Fruit fly (Drosophila melanogaster): Measurements from ENCODE around the gene CG46383.

Gene CG46383

dm6 chr3R:15973488-15973975 lies 22.8 kb upstream of the CG46383 start (continued):
- TF ChIP-seq CG15073 (GFP tag; optimal IDR thresholded peaks at IDR 0.05): no peak
- TF ChIP-seq Side (GFP tag; optimal IDR thresholded peaks at IDR 0.05): no peak
- TF ChIP-seq sens (GFP tag): peak; percentile 21
- peak; percentile 56 for TF ChIP-seq da (GFP tag; optimal IDR thresholded peaks at IDR 0.05)
- TF ChIP-seq CG7786 (GFP tag; optimal IDR thresholded peaks at IDR 0.05): no peak
- TF ChIP-seq zfh2 (GFP tag; optimal IDR thresholded peaks at IDR 0.05): no peak
- peak; percentile 3 for TF ChIP-seq CG12659 (GFP tag; optimal IDR thresholded peaks at IDR 0.05)
- no peak for TF ChIP-seq CG10147 (GFP tag; optimal IDR thresholded peaks at IDR 0.05)
- no peak for TF ChIP-seq CG7357 (GFP tag; IDR thresholded peaks at IDR 0.05)
- peak; percentile 9 for TF ChIP-seq Nf-YB (GFP tag; optimal IDR thresholded peaks at IDR 0.05)
- peak; percentile 69 for TF ChIP-seq CG10543 (GFP tag; optimal IDR thresholded peaks at IDR 0.05)
- TF ChIP-seq run (tag; optimal IDR thresholded peaks at IDR 0.05): no peak
- no peak for TF ChIP-seq corto (GFP tag; optimal IDR thresholded peaks at IDR 0.05)
- peak; percentile 19 for TF ChIP-seq Kr (GFP tag; optimal IDR thresholded peaks at IDR 0.05)
- no peak for TF ChIP-seq CG9215 (GFP tag; IDR thresholded peaks at IDR 0.05)
- peak; percentile 84 for TF ChIP-seq onecut (GFP tag; IDR thresholded peaks at IDR 0.05)
- TF ChIP-seq hb (GFP tag; IDR thresholded peaks at IDR 0.05; ENCODE audit: partially characterized antibody): no peak
- peak; percentile 29 for TF ChIP-seq lab (GFP tag; optimal IDR thresholded peaks at IDR 0.05)
- peak; percentile 89 for TF ChIP-seq CG15601 (tag; optimal IDR thresholded peaks at IDR 0.05)
- TF ChIP-seq MESR4 (GFP tag; optimal IDR thresholded peaks at IDR 0.05): peak; percentile 76
- peak; percentile 84 for TF ChIP-seq yki (optimal IDR thresholded peaks at IDR 0.05)
- TF ChIP-seq ftz-f1 (GFP tag; optimal IDR thresholded peaks at IDR 0.05): no peak
- peak; percentile 25 for TF ChIP-seq mirr (GFP tag; optimal IDR thresholded peaks at IDR 0.05)
- peak; percentile 62 for TF ChIP-seq CG7987 (GFP tag; optimal IDR thresholded peaks at IDR 0.05)
- TF ChIP-seq pzg (GFP tag; optimal IDR thresholded peaks at IDR 0.05): peak; percentile 21
- TF ChIP-seq sd (tag; optimal IDR thresholded peaks at IDR 0.05): peak; percentile 38
- peak; percentile 32 for TF ChIP-seq CG10431 (GFP tag; optimal IDR thresholded peaks at IDR 0.05)
- TF ChIP-seq dpn (GFP tag; optimal IDR thresholded peaks at IDR 0.05): peak in 1 of 2 experiments; percentile 1
- TF ChIP-seq CG7271 (tag; optimal IDR thresholded peaks at IDR 0.05): no peak
- peak; percentile 19 for TF ChIP-seq Mad (GFP tag; optimal IDR thresholded peaks at IDR 0.05)
- no peak for TF ChIP-seq CG17359 (tag; optimal IDR thresholded peaks at IDR 0.05)
- TF ChIP-seq disco-r (GFP tag; optimal IDR thresholded peaks at IDR 0.05): peak; percentile 25
- TF ChIP-seq pros (GFP tag; optimal IDR thresholded peaks at IDR 0.05): no peak
- peak; percentile 28 for TF ChIP-seq Deaf1 (tag; optimal IDR thresholded peaks at IDR 0.05)
- TF ChIP-seq Poxn (GFP tag; IDR thresholded peaks at IDR 0.05): no peak
- peak; percentile 30 for TF ChIP-seq CG12071 (GFP tag; optimal IDR thresholded peaks at IDR 0.05)
- peak; percentile 0 for TF ChIP-seq HHEX (GFP tag; optimal IDR thresholded peaks at IDR 0.05)
- TF ChIP-seq dimm (GFP tag; IDR thresholded peaks at IDR 0.05): no peak
- no peak for TF ChIP-seq HLH3B (GFP tag; IDR thresholded peaks at IDR 0.05)
- peak; percentile 52 for TF ChIP-seq jumu (GFP tag; optimal IDR thresholded peaks at IDR 0.05)
- no peak for TF ChIP-seq CG11093 (GFP tag; IDR thresholded peaks at IDR 0.05)
- TF ChIP-seq bigmax (GFP tag; optimal IDR thresholded peaks at IDR 0.05): no peak

Measured in whole organism, embryonic.